Worm (Caenorhabditis elegans) whole organism, early embryonic: Measurements from ENCODE around the gene str-2.

Experiments used
- B0310.2 ChIP-seq: sonication (generic microtip); optimal IDR thresholded peaks from 2 replicates; lab custom pipeline; 2016; ENCODE audit warnings: mild to moderate bottlenecking, missing genetic modification characterization, missing compliant biosample characterization
- F13C5.2 ChIP-seq: sonication (generic microtip); optimal IDR thresholded peaks from 2 replicates; lab custom pipeline; 2017; ENCODE audit warnings: mild to moderate bottlenecking, missing genetic modification characterization, inconsistent platforms, missing compliant biosample characterization
- aly-1 ChIP-seq: sonication (generic microtip); optimal IDR thresholded peaks from 2 replicates; lab custom pipeline; 2016; ENCODE audit warnings: missing genetic modification characterization, missing compliant biosample characterization
- ama-1 ChIP-seq: fragments of 150-350 bp; optimal IDR thresholded peaks from 2 replicates; lab custom pipeline; 2014
- ceh-13 ChIP-seq: fragments of 200-800 bp; sonication (Bioruptor generic); optimal IDR thresholded peaks from 2 replicates; lab custom pipeline; 2018; ENCODE audit warnings: mild to moderate bottlenecking, missing genetic modification characterization, missing compliant biosample characterization
- ceh-36 ChIP-seq: sonication (generic microtip); optimal IDR thresholded peaks from 2 replicates; lab custom pipeline; 2016; ENCODE audit warnings: missing genetic modification characterization, inconsistent platforms, missing compliant biosample characterization
- ets-7 ChIP-seq: sonication (generic microtip); optimal IDR thresholded peaks from 2 replicates; lab custom pipeline; 2016; ENCODE audit warnings: missing genotype, missing genetic modification characterization, missing compliant biosample characterization
- flt-1 ChIP-seq: fragments of 200-800 bp; sonication (Bioruptor generic); IDR thresholded peaks from 2 replicates; pipeline ENCODE4 v1.3.6; 2022; ENCODE audit warnings: missing genetic modification characterization, missing compliant biosample characterization
- hmbx-1 ChIP-seq: sonication (generic microtip); optimal IDR thresholded peaks from 2 replicates; lab custom pipeline; 2016; ENCODE audit warnings: mild to moderate bottlenecking, missing genetic modification characterization, missing compliant biosample characterization
- hmg-4 ChIP-seq: fragments of 200-800 bp; sonication (Bioruptor generic); optimal IDR thresholded peaks from 2 replicates; lab custom pipeline; 2018; ENCODE audit warnings: mild to moderate bottlenecking, missing genetic modification characterization, missing compliant biosample characterization
- hnd-1 ChIP-seq: sonication (generic microtip); optimal IDR thresholded peaks from 2 replicates; lab custom pipeline; 2016; ENCODE audit warnings: missing genetic modification characterization, missing compliant biosample characterization
- pes-1 ChIP-seq: fragments of 200-800 bp; sonication (Bioruptor generic); IDR thresholded peaks from 2 replicates; pipeline ENCODE4 v1.3.6; 2022; ENCODE audit warnings: missing genetic modification reagents, missing genetic modification characterization, missing compliant biosample characterization
- scrt-1 ChIP-seq: fragments of 200-800 bp; sonication (Bioruptor generic); IDR thresholded peaks from 2 replicates; pipeline ENCODE4 v1.3.6; 2022; ENCODE audit warnings: missing genetic modification characterization, missing compliant biosample characterization
- sea-1 ChIP-seq: fragments of 200-800 bp; sonication (Bioruptor generic); conservative IDR thresholded peaks from 2 replicates; pipeline ENCODE4 v1.3.6; 2022; ENCODE audit warnings: missing genetic modification characterization, missing compliant biosample characterization
- tbx-11 ChIP-seq: fragments of 200-800 bp; sonication (Bioruptor generic); IDR thresholded peaks from 2 replicates; pipeline ENCODE4 v1.3.6; 2022; ENCODE audit warnings: missing genetic modification characterization, missing compliant biosample characterization
- tbx-37 ChIP-seq: fragments of 200-800 bp; sonication (Bioruptor generic); conservative IDR thresholded peaks from 2 replicates; pipeline ENCODE4 v1.3.6; 2022; ENCODE audit warnings: missing genetic modification reagents, missing genetic modification characterization, missing compliant biosample characterization
- tra-4 ChIP-seq: sonication (generic microtip); optimal IDR thresholded peaks from 2 replicates; lab custom pipeline; 2017; ENCODE audit warnings: missing genetic modification characterization, missing compliant biosample characterization

Gene str-2

DNA sequence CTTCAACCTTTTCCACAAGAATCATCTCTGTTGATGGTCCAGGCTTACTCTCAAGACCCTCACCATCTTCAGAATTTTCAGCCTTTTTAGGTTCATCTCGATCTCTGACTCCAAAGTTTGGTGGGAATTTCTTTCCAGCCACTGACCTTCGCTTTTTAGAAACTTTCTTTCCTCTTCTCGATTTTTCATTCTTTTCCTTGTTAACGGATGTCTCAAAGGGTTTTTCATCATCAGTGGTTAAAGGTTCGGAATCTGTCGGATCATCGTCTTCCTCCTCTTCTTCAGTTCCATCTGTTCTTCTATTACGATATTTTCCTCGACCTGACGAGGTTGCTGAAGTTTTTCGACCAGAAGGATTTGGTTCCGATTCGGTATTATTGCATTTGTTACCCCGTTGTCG lies 24.5 kb upstream of the str-2 start:
- TF ChIP-seq ama-1 (lab: Kevin White, UChicago) (no peak), pes-1 (GFP tag; lab: Robert Waterston, UW) (no peak), hnd-1 (tag; lab: Kevin White, UChicago) (no peak), B0310.2 (tag; lab: Kevin White, UChicago) (no peak), flt-1 (GFP tag; lab: Robert Waterston, UW) (no peak), hmbx-1 (tag; lab: Kevin White, UChicago) (no peak), scrt-1 (GFP tag; lab: Robert Waterston, UW) (no peak), tbx-11 (no peak), tra-4 (tag; lab: Kevin White, UChicago) (no peak), sea-1 (GFP tag; lab: Robert Waterston, UW) (no peak), tbx-37 (no peak)

DNA sequence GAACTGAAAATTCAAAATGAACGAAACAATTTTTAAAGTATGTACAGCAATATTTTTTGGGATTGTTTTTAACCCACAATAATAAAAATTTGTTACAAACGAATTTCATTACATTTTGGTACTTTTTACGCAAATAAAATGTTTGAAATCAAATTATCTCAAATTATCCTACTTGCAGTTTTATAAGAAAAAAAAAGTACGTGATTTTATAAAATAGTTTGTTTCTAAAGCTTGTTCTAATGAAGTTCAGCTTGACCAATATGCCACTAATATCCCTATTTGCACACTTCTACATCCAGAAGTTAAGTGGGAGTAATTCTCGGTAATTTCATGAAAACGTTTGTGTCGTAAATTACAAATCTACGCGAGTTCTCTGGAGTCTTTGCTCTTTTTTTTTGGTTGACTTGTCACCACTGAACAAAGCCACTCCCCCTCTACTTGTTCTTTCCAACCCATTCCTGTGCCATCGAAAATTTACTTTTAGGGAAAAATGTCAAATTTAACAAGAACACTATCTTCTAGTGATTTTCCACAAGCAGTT lies 19.4 kb upstream of the str-2 start, which contains the start of gene sru-8:
sru-8 (plus strand) TSS at position 491 of the 541 bp plus-strand sequence.
- TF ChIP-seq aly-1 (no peak), sea-1 (GFP tag; lab: Robert Waterston, UW) (no peak), hmg-4 (GFP tag; lab: Kevin White, UChicago) (no peak)

DNA sequence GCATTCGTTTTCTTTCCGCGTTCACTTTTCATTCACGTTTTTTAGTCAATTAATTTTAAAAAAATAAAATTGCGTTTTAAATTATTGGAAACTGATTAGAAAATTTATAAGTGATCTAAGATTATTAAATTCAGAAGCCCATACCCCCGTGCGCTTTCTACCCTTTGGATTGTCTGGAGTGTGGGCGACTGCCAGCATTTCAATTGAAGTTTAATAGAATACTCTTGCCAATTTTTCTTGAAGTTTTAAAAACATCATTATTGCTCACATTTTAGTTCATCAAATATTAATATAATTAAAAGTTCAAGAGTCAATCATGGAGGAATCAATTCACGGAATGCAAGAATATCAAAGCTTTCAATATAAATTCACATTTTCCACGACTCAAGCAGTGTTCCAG lies 17.3 kb upstream of the str-2 start, which contains the start of gene sru-36:
sru-36 (plus strand) TSS at position 301 of the 400 bp plus-strand sequence.
- TF ChIP-seq B0310.2 (tag; lab: Kevin White, UChicago) = no peak
- TF ChIP-seq hmbx-1 (tag; lab: Kevin White, UChicago) = no peak
- TF ChIP-seq flt-1 (GFP tag; lab: Robert Waterston, UW) = no peak
- no peak for TF ChIP-seq tbx-37

DNA sequence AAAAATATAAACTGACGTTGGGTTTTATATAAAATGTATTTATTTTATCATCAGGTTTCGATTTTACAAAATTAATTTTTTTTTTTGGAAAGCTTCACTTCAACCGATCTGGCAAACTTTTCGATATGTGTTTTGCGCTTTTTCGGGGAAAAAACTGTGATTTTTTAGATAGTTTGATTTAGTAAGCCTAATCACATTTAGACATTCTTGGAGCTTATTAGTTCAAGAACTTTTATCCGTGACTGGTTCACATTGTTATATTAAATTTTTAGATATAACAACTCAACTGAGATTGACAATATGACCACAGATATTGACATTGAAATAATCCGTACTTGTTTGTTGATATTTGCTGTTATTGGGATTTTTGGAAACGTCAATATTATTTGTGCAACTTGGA lies 13.6 kb upstream of the str-2 start, which contains the start of gene srsx-21:
srsx-21 (plus strand) TSS at position 301 of the 400 bp plus-strand sequence.
- TF ChIP-seq ceh-13 = no peak
- no peak for TF ChIP-seq scrt-1 (GFP tag; lab: Robert Waterston, UW)

DNA sequence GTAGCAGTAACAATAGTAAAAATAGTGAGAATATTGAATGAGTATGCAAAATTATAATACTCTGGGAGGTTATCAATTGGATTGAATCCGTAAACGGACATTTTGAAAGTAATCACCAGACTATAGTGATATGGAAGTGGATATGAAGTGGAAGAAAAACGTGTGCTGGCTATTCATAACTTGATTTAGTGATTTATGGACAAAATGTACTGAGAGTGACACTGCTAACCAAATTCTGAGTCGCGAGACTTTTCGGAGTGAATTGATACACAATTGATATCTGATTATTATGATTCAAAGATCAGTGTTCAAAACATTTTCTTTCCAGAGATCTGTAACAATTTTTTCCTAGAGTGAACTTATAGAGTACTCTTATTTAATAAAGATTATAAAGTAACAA lies 11.9 kb upstream of the str-2 start, which contains the start of gene sru-38:
sru-38 (minus strand) TSS at position 101 of the 400 bp plus-strand sequence.
- TF ChIP-seq hmg-4 (GFP tag; lab: Kevin White, UChicago) (no peak), ceh-36 (no peak), flt-1 (GFP tag; lab: Robert Waterston, UW) (no peak), ceh-13 (no peak), tbx-11 (no peak)

DNA sequence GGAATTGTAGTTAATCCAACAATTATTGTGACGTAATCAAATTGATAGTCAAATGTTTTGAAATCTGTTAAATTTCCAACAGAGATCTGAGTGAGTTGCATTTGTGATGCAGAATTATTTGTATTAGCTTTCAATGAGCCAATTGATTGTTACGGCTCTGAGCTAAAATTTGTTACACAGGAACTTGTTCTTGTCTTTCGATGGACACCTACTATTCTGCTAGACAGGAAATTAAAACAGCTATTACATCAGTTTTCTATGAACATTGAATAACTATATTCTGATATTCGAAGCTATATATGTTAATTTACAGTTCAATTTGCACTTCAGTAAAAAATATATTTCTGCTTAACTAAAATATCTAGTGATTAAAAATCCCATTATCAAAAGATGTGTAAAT lies 9.9 kb upstream of the str-2 start, which contains the start of gene sru-40:
sru-40 (minus strand) TSS at position 101 of the 400 bp plus-strand sequence.
- TF ChIP-seq ceh-36 = no peak
- no peak for TF ChIP-seq tra-4 (tag; lab: Kevin White, UChicago)
- TF ChIP-seq scrt-1 (GFP tag; lab: Robert Waterston, UW) = no peak
- no peak for TF ChIP-seq ama-1 (lab: Kevin White, UChicago)
- TF ChIP-seq hnd-1 (tag; lab: Kevin White, UChicago) = no peak
- TF ChIP-seq B0310.2 (tag; lab: Kevin White, UChicago) = no peak
- TF ChIP-seq tbx-11 = no peak
- TF ChIP-seq hmg-4 (GFP tag; lab: Kevin White, UChicago) = no peak
- TF ChIP-seq tbx-37 = no peak
- no peak for TF ChIP-seq aly-1
- no peak for TF ChIP-seq pes-1 (GFP tag; lab: Robert Waterston, UW)
- no peak for TF ChIP-seq ceh-13
- TF ChIP-seq sea-1 (GFP tag; lab: Robert Waterston, UW) = no peak
- no peak for TF ChIP-seq hmbx-1 (tag; lab: Kevin White, UChicago)
- TF ChIP-seq flt-1 (GFP tag; lab: Robert Waterston, UW) = no peak
- no peak for TF ChIP-seq ets-7 (tag; lab: Kevin White, UChicago)
- no peak for TF ChIP-seq F13C5.2 (tag; lab: Kevin White, UChicago)

DNA sequence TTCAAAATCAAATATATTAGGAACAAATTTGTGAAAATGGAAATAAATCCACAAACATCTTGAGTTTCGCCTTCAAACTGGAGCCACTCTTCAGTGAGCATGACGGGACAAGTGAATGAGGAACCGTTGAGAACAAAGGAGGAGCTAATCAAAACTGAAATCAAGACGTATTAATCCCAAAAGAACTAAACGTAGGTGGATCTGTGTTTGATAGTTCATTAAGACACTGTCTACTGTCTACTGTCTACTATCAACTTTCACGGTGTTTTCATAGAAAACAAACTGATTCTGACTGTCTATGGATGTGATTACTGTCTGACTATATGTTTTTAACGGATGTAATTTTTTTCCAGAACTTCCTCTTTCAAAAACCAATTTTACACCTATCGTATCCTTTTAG lies 2.3 kb downstream of the str-2 start, which contains the start of gene str-193:
str-193 (minus strand) TSS at position 101 of the 400 bp plus-strand sequence.
- no peak for TF ChIP-seq ets-7 (tag; lab: Kevin White, UChicago)
- TF ChIP-seq pes-1 (GFP tag; lab: Robert Waterston, UW) = no peak
- no peak for TF ChIP-seq flt-1 (GFP tag; lab: Robert Waterston, UW)
- no peak for TF ChIP-seq hmg-4 (GFP tag; lab: Kevin White, UChicago)
- no peak for TF ChIP-seq aly-1

DNA sequence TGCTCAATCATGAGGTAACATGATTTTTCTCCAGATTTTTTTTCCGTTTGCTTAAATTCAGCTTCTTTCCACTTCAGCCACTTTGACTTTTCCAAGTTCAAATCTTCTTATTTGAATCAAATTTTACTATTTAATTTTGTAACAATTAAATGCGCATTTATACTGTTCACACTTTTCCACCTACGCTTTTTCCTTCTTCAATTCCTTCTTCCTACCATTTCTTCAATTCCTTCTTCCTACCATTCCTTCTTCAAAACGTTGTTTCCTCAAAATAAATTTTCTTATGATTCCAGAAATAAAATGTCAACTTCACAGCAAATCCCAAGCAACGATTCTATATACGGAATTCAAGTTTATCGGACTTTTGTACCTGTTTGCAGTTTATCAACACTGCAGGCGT lies 7.7 kb downstream of the str-2 start, which contains the start of gene sru-31:
sru-31 (plus strand) TSS at position 301 of the 400 bp plus-strand sequence.
- no peak for TF ChIP-seq aly-1

DNA sequence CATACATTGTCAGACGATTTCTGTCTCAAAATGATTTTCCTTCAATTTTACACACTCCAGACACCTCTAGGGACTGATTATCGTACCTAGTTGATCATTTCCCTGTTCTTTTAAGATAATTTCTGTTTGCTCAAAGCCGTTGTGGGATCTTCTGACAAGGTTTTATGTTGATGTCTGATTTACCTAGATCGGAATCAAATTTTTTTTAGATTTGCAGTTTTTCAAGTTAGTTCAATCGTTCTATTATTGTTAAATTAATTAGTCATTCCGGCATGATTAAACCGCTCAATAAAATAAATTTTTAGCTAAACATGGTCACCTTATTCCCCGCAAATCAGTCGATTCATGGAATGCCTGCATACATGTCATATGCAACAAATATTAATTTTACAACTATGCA lies 10.5 kb downstream of the str-2 start, which contains the start of gene sru-30:
sru-30 (plus strand) TSS at position 301 of the 400 bp plus-strand sequence.
- TF ChIP-seq pes-1 (GFP tag; lab: Robert Waterston, UW) (no peak), ceh-36 (no peak), scrt-1 (GFP tag; lab: Robert Waterston, UW) (no peak), B0310.2 (tag; lab: Kevin White, UChicago) (no peak), ama-1 (lab: Kevin White, UChicago) (no peak), tbx-37 (no peak), hmg-4 (GFP tag; lab: Kevin White, UChicago) (no peak), ets-7 (tag; lab: Kevin White, UChicago) (no peak), tra-4 (tag; lab: Kevin White, UChicago) (no peak), aly-1 (no peak), hmbx-1 (tag; lab: Kevin White, UChicago) (no peak), hnd-1 (tag; lab: Kevin White, UChicago) (no peak), sea-1 (GFP tag; lab: Robert Waterston, UW) (no peak), ceh-13 (no peak), F13C5.2 (tag; lab: Kevin White, UChicago) (no peak), flt-1 (GFP tag; lab: Robert Waterston, UW) (no peak), tbx-11 (no peak)
